Fruit fly (Drosophila melanogaster): ENCODE data around the gene CG15739.
A peak's percentile ranks its signal among the peaks of the same experiment; 100 is the strongest.

Gene CG15739

DNA sequence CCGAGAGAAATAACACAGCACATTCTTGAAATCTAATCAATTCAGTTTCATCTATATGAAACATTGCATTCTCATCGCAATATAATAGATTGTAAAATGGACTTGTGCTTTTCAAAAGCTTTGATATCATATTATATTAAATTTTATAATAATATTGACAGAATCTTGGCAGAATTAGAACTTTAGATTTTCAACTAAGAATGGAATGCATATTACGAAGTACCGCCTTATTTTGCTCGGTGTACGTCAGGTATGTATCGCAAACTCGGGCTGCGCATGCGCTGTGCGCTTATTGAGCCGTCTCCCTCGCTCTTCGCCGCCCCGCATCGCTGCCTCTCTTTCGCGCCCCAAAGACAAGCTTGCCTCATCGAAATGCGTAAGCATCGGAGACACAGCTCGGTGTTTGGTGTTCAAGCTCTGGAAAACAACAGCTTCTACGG is 42.1 kb downstream of the CG15739 start (continued):
- peak; percentile 93 for TF ChIP-seq unpg (GFP tag; optimal IDR thresholded peaks at IDR 0.05)
- no peak for TF ChIP-seq cad (GFP tag; optimal IDR thresholded peaks at IDR 0.05)
- no peak for TF ChIP-seq z (GFP tag; IDR thresholded peaks at IDR 0.05)
- TF ChIP-seq mam (GFP tag; optimal IDR thresholded peaks at IDR 0.05) = peak; percentile 2
- TF ChIP-seq CG12104 (GFP tag; optimal IDR thresholded peaks at IDR 0.05) = peak; percentile 69
- peak; percentile 97 for TF ChIP-seq CG2712 (tag; optimal IDR thresholded peaks at IDR 0.05)
- peak; percentile 7 for TF ChIP-seq CHES-1-like (GFP tag; optimal IDR thresholded peaks at IDR 0.05)
- no peak for TF ChIP-seq D (optimal IDR thresholded peaks at IDR 0.05)
- TF ChIP-seq D (GFP tag; optimal IDR thresholded peaks at IDR 0.05) = peak; percentile 88
- TF ChIP-seq tin (GFP tag; optimal IDR thresholded peaks at IDR 0.05) = peak; percentile 75
- TF ChIP-seq CG9437 (GFP tag; optimal IDR thresholded peaks at IDR 0.05) = peak; percentile 85
- peak; percentile 64 for TF ChIP-seq Rx (GFP tag; IDR thresholded peaks at IDR 0.05)
- peak; percentile 88 for TF ChIP-seq E2f1 (GFP tag; IDR thresholded peaks at IDR 0.05)
- TF ChIP-seq Mes4 (GFP tag; optimal IDR thresholded peaks at IDR 0.05) = no peak
- peak; percentile 63 for TF ChIP-seq Lhr (GFP tag; optimal IDR thresholded peaks at IDR 0.05)
- no peak for TF ChIP-seq grn (GFP tag; optimal IDR thresholded peaks at IDR 0.05)
- peak; percentile 89 for TF ChIP-seq oc (tag; optimal IDR thresholded peaks at IDR 0.05)
- peak; percentile 50 for TF ChIP-seq MBD-R2 (GFP tag; IDR thresholded peaks at IDR 0.05)
- TF ChIP-seq CG6175 (GFP tag; IDR thresholded peaks at IDR 0.05) = peak; percentile 92
- no peak for TF ChIP-seq dm (GFP tag; optimal IDR thresholded peaks at IDR 0.05)
- peak; percentile 79 for TF ChIP-seq slou (GFP tag; optimal IDR thresholded peaks at IDR 0.05)
- TF ChIP-seq Gug (GFP tag; IDR thresholded peaks at IDR 0.05) = peak; percentile 67
- TF ChIP-seq Neu2 (GFP tag; optimal IDR thresholded peaks at IDR 0.05; ENCODE audit: borderline replicate concordance) = no peak
- TF ChIP-seq CG2129 (GFP tag; IDR thresholded peaks at IDR 0.05; ENCODE audit: partially characterized antibody) = no peak
- TF ChIP-seq CG17328 (GFP tag; IDR thresholded peaks at IDR 0.05) = peak; percentile 78
- TF ChIP-seq dimm (GFP tag; IDR thresholded peaks at IDR 0.05) = peak; percentile 61; the same call in 1 of the 2 replicates
- TF ChIP-seq CG6654 (GFP tag; optimal IDR thresholded peaks at IDR 0.05) = peak; percentile 66
- no peak for TF ChIP-seq NC2β (GFP tag; optimal IDR thresholded peaks at IDR 0.05)
- peak; percentile 6 for TF ChIP-seq CG31388 (GFP tag; optimal IDR thresholded peaks at IDR 0.05)
- no peak for TF ChIP-seq BEAF-32 (GFP tag; optimal IDR thresholded peaks at IDR 0.05)
- TF ChIP-seq az2 (GFP tag; optimal IDR thresholded peaks at IDR 0.05) = peak; percentile 80
- TF ChIP-seq fd3F (GFP tag; optimal IDR thresholded peaks at IDR 0.05) = peak; percentile 85
- TF ChIP-seq B-H1 (GFP tag; IDR thresholded peaks at IDR 0.05) = peak; percentile 82
- TF ChIP-seq vfl (GFP tag; optimal IDR thresholded peaks at IDR 0.05) = peak; percentile 6
- TF ChIP-seq H2.0 (GFP tag; IDR thresholded peaks at IDR 0.05) = peak; percentile 76
- no peak for TF ChIP-seq CG8478 (optimal IDR thresholded peaks at IDR 0.05)
- peak; percentile 84 for TF ChIP-seq tio (GFP tag; optimal IDR thresholded peaks at IDR 0.05)
- TF ChIP-seq CG17802 (tag; optimal IDR thresholded peaks at IDR 0.05) = peak; percentile 53
- peak; percentile 88 for TF ChIP-seq Nf-YC (tag; optimal IDR thresholded peaks at IDR 0.05)
- TF ChIP-seq Ptx1 (GFP tag; IDR thresholded peaks at IDR 0.05) = peak; percentile 90
- TF ChIP-seq Bgb (GFP tag; IDR thresholded peaks at IDR 0.05; ENCODE audit: partially characterized antibody) = no peak
- TF ChIP-seq CG14441 (GFP tag; IDR thresholded peaks at IDR 0.05) = peak; percentile 81
- peak; percentile 26 for TF ChIP-seq psq (GFP tag; optimal IDR thresholded peaks at IDR 0.05)
- no peak for TF ChIP-seq CG16863 (GFP tag; optimal IDR thresholded peaks at IDR 0.05)
- peak; percentile 78 for TF ChIP-seq Nf-YB (GFP tag; optimal IDR thresholded peaks at IDR 0.05)
- peak; percentile 71 for TF ChIP-seq dan (GFP tag; IDR thresholded peaks at IDR 0.05)
- TF ChIP-seq CG6272 (GFP tag; IDR thresholded peaks at IDR 0.05) = peak; percentile 80
- TF ChIP-seq CG10147 (GFP tag; optimal IDR thresholded peaks at IDR 0.05) = peak; percentile 88
- TF ChIP-seq CG2116 (GFP tag; optimal IDR thresholded peaks at IDR 0.05) = peak; percentile 41
- peak; percentile 76; the same call in 2 of the 3 replicates for TF ChIP-seq jigr1 (GFP tag; IDR thresholded peaks at IDR 0.05)
- TF ChIP-seq tup (GFP tag; optimal IDR thresholded peaks at IDR 0.05) = peak; percentile 7
- peak; percentile 29 for TF ChIP-seq cato (GFP tag; optimal IDR thresholded peaks at IDR 0.05; ENCODE audit: borderline replicate concordance)

Measured in whole organism, embryonic.